Fruit fly (Drosophila melanogaster) S2 (cell line): Measurements from ENCODE around the gene UK114.

ENCODE experiments used
- CG8478 ChIP-seq: fragments of >200 bp; optimal IDR thresholded peaks from 2 replicates; lab custom pipeline; 2018
- CTCF ChIP-seq, 2 experiments: fragments of >200 bp; optimal IDR thresholded peaks; 2 replicates each; lab custom pipeline; 2018

UK114 gene

dm6 chr2L:15274783-15275316 is at the start of gene UK114:
Gene UK114 (minus strand): TSS chr2L:15275091.
- no peak for TF ChIP-seq CG8478 (lab: Kevin White, UChicago)
- TF ChIP-seq CTCF (optimal IDR thresholded peaks at IDR 0.05; lab: Kevin White, UChicago) = no peak

dm6 chr2L:15324103-15324840 is 49.4 kb upstream of the UK114 start:
- TF ChIP-seq CG8478 (lab: Kevin White, UChicago) (no peak), CTCF (optimal IDR thresholded peaks at IDR 0.05; lab: Kevin White, UChicago) (no peak)

dm6 chr2L:15323196-15323595 is 48.3 kb upstream of the UK114 start:
- no peak for TF ChIP-seq CG8478 (lab: Kevin White, UChicago)
- no peak for TF ChIP-seq CTCF (optimal IDR thresholded peaks at IDR 0.05; lab: Kevin White, UChicago)

- TF ChIP-seq CTCF (optimal IDR thresholded peaks at IDR 0.05; lab: Kevin White, UChicago) (no peak), CG8478 (lab: Kevin White, UChicago) (no peak)
Observed at dm6 chr2L:15321408-15321807, 46.5 kb upstream of the UK114 start.

dm6 chr2L:15319874-15320273 is 45.0 kb upstream of the UK114 start:
- TF ChIP-seq CG8478 (lab: Kevin White, UChicago) = no peak
- TF ChIP-seq CTCF (optimal IDR thresholded peaks at IDR 0.05; lab: Kevin White, UChicago) = no peak

- no peak for TF ChIP-seq CG8478 (lab: Kevin White, UChicago)
- no peak for TF ChIP-seq CTCF (optimal IDR thresholded peaks at IDR 0.05; lab: Kevin White, UChicago)
Observed at dm6 chr2L:15319208-15319607, 44.3 kb upstream of the UK114 start.

dm6 chr2L:15318801-15319200 is 43.9 kb upstream of the UK114 start, which contains the start of gene nht:
Gene nht (minus strand): TSS chr2L:15318901.
- TF ChIP-seq CG8478 (lab: Kevin White, UChicago) (no peak), CTCF (optimal IDR thresholded peaks at IDR 0.05; lab: Kevin White, UChicago) (no peak)

dm6 chr2L:15316410-15316809 is 41.5 kb upstream of the UK114 start:
- TF ChIP-seq CG8478 (lab: Kevin White, UChicago) (no peak), CTCF (optimal IDR thresholded peaks at IDR 0.05; lab: Kevin White, UChicago) (no peak)

- no peak for TF ChIP-seq CTCF (optimal IDR thresholded peaks at IDR 0.05; lab: Kevin White, UChicago)
- no peak for TF ChIP-seq CG8478 (lab: Kevin White, UChicago)
Observed at dm6 chr2L:15314903-15315302, 40.0 kb upstream of the UK114 start.

dm6 chr2L:15306802-15307201 is 31.9 kb upstream of the UK114 start:
- peak in 1 of 2 experiments; percentile 22 for TF ChIP-seq CTCF (optimal IDR thresholded peaks at IDR 0.05; lab: Kevin White, UChicago)
- no peak for TF ChIP-seq CG8478 (lab: Kevin White, UChicago)

dm6 chr2L:15304359-15304758 is 29.5 kb upstream of the UK114 start:
- TF ChIP-seq CTCF (optimal IDR thresholded peaks at IDR 0.05; lab: Kevin White, UChicago) (no peak), CG8478 (lab: Kevin White, UChicago) (no peak)

dm6 chr2L:15301841-15302240 is 26.9 kb upstream of the UK114 start:
- no peak for TF ChIP-seq CG8478 (lab: Kevin White, UChicago)
- no peak for TF ChIP-seq CTCF (optimal IDR thresholded peaks at IDR 0.05; lab: Kevin White, UChicago)

- TF ChIP-seq CG8478 (lab: Kevin White, UChicago) (no peak), CTCF (optimal IDR thresholded peaks at IDR 0.05; lab: Kevin White, UChicago) (no peak)
Observed at dm6 chr2L:15297508-15297907, 22.6 kb upstream of the UK114 start, which contains the start of gene CG15262. Gene CG15262 (plus strand): TSS chr2L:15297808.

- TF ChIP-seq CTCF (optimal IDR thresholded peaks at IDR 0.05; lab: Kevin White, UChicago) (no peak), CG8478 (lab: Kevin White, UChicago) (no peak)
Observed at dm6 chr2L:15292139-15292538, 17.2 kb upstream of the UK114 start, which contains the start of gene CG15260. Gene CG15260 (minus strand): TSS chr2L:15292239.

dm6 chr2L:15284700-15285099 is 9.8 kb upstream of the UK114 start, which contains the start of gene CG15263:
Gene CG15263 (plus strand): TSS chr2L:15285000.
- no peak for TF ChIP-seq CTCF (optimal IDR thresholded peaks at IDR 0.05; lab: Kevin White, UChicago)
- no peak for TF ChIP-seq CG8478 (lab: Kevin White, UChicago)
